Worm (Caenorhabditis elegans) whole organism, late embryonic: ENCODE measurements around the gene srsx-16.

ENCODE experiments used
- ama-1 ChIP-seq: fragments of 150-350 bp; optimal IDR thresholded peaks from 2 replicates; lab custom pipeline; 2014
- ceh-24 ChIP-seq: sonication (generic microtip); optimal IDR thresholded peaks from 2 replicates; lab custom pipeline; 2016; ENCODE audit warnings: mild to moderate bottlenecking, missing genetic modification characterization, missing compliant biosample characterization
- unc-55 ChIP-seq: sonication (generic microtip); optimal IDR thresholded peaks from 2 replicates; lab custom pipeline; 2017; ENCODE audit warnings: missing biosample characterization, missing genetic modification reagents, missing genetic modification characterization

ce11 chrIV:5586320-5586720 is 33.2 kb downstream of the srsx-16 start:
- TF ChIP-seq unc-55 (GFP tag; lab: Kevin White, UChicago): no peak
- no peak for TF ChIP-seq ama-1
- no peak for TF ChIP-seq ceh-24 (tag; lab: Kevin White, UChicago)
